Fruit fly (Drosophila melanogaster) whole organism, wandering third instar larva: Measurements from ENCODE around the gene Ugt37E1.
A peak's percentile ranks its signal among the peaks of the same experiment; 100 is the strongest.

ENCODE experiments used
- Abd-B ChIP-seq: fragments of >200 bp; optimal IDR thresholded peaks from 2 replicates; lab custom pipeline; 2017; ENCODE audit warnings: missing biosample characterization, missing genetic modification characterization
- CG32264 ChIP-seq: fragments of 200-800 bp; sonication (Bioruptor generic); optimal IDR thresholded peaks from 2 replicates; lab custom pipeline; 2016; ENCODE audit warnings: missing biosample characterization, missing genetic modification characterization
- CrebA ChIP-seq: fragments of 200-800 bp; sonication (Bioruptor generic); optimal IDR thresholded peaks from 2 replicates; lab custom pipeline; 2016; ENCODE audit warnings: missing biosample characterization, mild to moderate bottlenecking, missing genetic modification characterization, borderline replicate concordance
- Dfd ChIP-seq: fragments of >200 bp; optimal IDR thresholded peaks from 2 replicates; lab custom pipeline; 2017; ENCODE audit warnings: missing biosample characterization, missing genetic modification characterization
- Dif ChIP-seq: fragments of 200-275, 200-300 bp; sonication (Bioruptor generic); optimal IDR thresholded peaks from 2 replicates; lab custom pipeline; 2018; ENCODE audit warnings: missing biosample characterization, missing genetic modification characterization; ENCODE audit not compliant: partially characterized antibody
- GATAd ChIP-seq: sonication (Bioruptor generic); optimal IDR thresholded peaks from 2 replicates; lab custom pipeline; 2016; ENCODE audit warnings: missing biosample characterization, missing genetic modification characterization
- HLH106 ChIP-seq: fragments of 200-800 bp; optimal IDR thresholded peaks from 3 replicates; lab custom pipeline; 2019; ENCODE audit warnings: missing biosample characterization, mild to moderate bottlenecking, missing genetic modification characterization, moderate library complexity
- Hnf4 ChIP-seq: fragments of 200-800 bp; sonication (Bioruptor generic); optimal IDR thresholded peaks from 2 replicates; lab custom pipeline; 2016; ENCODE audit warnings: missing biosample characterization, mild to moderate bottlenecking, missing genetic modification characterization
- Hr83 ChIP-seq: fragments of 200-300 bp; sonication (Bioruptor generic); optimal IDR thresholded peaks from 2 replicates; lab custom pipeline; 2016; ENCODE audit warnings: missing biosample characterization, mild to moderate bottlenecking, missing genetic modification characterization, moderate library complexity; ENCODE audit not compliant: poor library complexity, severe bottlenecking
- Jra ChIP-seq: sonication (Bioruptor generic); optimal IDR thresholded peaks from 2 replicates; lab custom pipeline; 2016; ENCODE audit warnings: missing biosample characterization, missing genetic modification characterization
- Mio ChIP-seq: sonication (Bioruptor generic); optimal IDR thresholded peaks from 2 replicates; lab custom pipeline; 2016; ENCODE audit warnings: missing biosample characterization, missing genetic modification characterization
- Myc ChIP-seq: fragments of >200 bp; optimal IDR thresholded peaks from 2 replicates; lab custom pipeline; 2017
- N ChIP-seq: fragments of >200 bp; optimal IDR thresholded peaks from 2 replicates; lab custom pipeline; 2018; ENCODE audit warnings: missing biosample characterization, missing external identifiers, missing genetic modification characterization
- OdsH ChIP-seq: fragments of 200-800 bp; sonication (Bioruptor generic); optimal IDR thresholded peaks from 2 replicates; lab custom pipeline; 2016; ENCODE audit warnings: missing biosample characterization, mild to moderate bottlenecking, missing genetic modification characterization
- Rel ChIP-seq, 2 experiments: fragments of 200-800 bp; sonication (Bioruptor generic) in 1 of 2; optimal IDR thresholded peaks; 2 replicates in 1 of 2; 3 replicates in 1 of 2; lab custom pipeline; 2016 to 2019; ENCODE audit warnings: mild to moderate bottlenecking in 2 of 2, missing biosample characterization in 2 of 2, missing genetic modification characterization in 2 of 2, moderate library complexity in 1 of 2
- Vsx2 ChIP-seq: fragments of 200-300, 225-300 bp; sonication (Bioruptor generic); optimal IDR thresholded peaks from 2 replicates; lab custom pipeline; 2018; ENCODE audit warnings: missing biosample characterization, missing genetic modification characterization; ENCODE audit not compliant: partially characterized antibody
- br ChIP-seq: fragments of 200-800 bp; sonication (Bioruptor generic); optimal IDR thresholded peaks from 2 replicates; lab custom pipeline; 2016; ENCODE audit warnings: missing biosample characterization, missing genetic modification characterization
- brk ChIP-seq: fragments of 200-800 bp; sonication (Bioruptor generic); optimal IDR thresholded peaks from 2 replicates; lab custom pipeline; 2016; ENCODE audit warnings: missing biosample characterization, mild to moderate bottlenecking, missing genetic modification characterization
- dl ChIP-seq, 2 experiments: fragments of 175-275, 200-275 bp in 1 of 2; fragments of 200-275 bp in 1 of 2; sonication (Bioruptor generic); optimal IDR thresholded peaks; lab custom pipeline; 2018; ENCODE audit warnings: mild to moderate bottlenecking in 2 of 2, missing biosample characterization in 2 of 2, missing genetic modification characterization in 2 of 2, moderate library complexity in 2 of 2; ENCODE audit not compliant: partially characterized antibody in 2 of 2, insufficient read depth in 1 of 2
- dmrt93B ChIP-seq: fragments of 200-800 bp; sonication (Bioruptor generic); optimal IDR thresholded peaks from 2 replicates; lab custom pipeline; 2018; ENCODE audit warnings: missing biosample characterization, mild to moderate bottlenecking, missing genetic modification characterization
- dsf ChIP-seq: sonication (Bioruptor generic); optimal IDR thresholded peaks from 2 replicates; lab custom pipeline; 2016; ENCODE audit warnings: missing biosample characterization, missing genetic modification characterization, borderline replicate concordance
- ey ChIP-seq: fragments of 200-800 bp; sonication (Bioruptor generic); optimal IDR thresholded peaks from 2 replicates; lab custom pipeline; 2016; ENCODE audit warnings: missing biosample characterization, missing genetic modification characterization
- foxo ChIP-seq, 2 experiments: fragments of 200-800 bp; sonication (Bioruptor generic); optimal IDR thresholded peaks; 2 replicates in 1 of 2; 3 replicates in 1 of 2; lab custom pipeline; 2016 to 2017; ENCODE audit warnings: missing biosample characterization in 2 of 2, missing genetic modification characterization in 2 of 2
- fru ChIP-seq: fragments of 200-800 bp; sonication (Bioruptor generic); optimal IDR thresholded peaks from 3 replicates; lab custom pipeline; 2016; ENCODE audit warnings: missing biosample characterization, mild to moderate bottlenecking, missing genetic modification characterization
- jim ChIP-seq: fragments of 175-275, 200-325 bp; sonication (Bioruptor generic); optimal IDR thresholded peaks from 2 replicates; lab custom pipeline; 2016; ENCODE audit warnings: missing biosample characterization, mild to moderate bottlenecking, missing genetic modification characterization
- lola ChIP-seq: fragments of >200 bp; optimal IDR thresholded peaks from 2 replicates; lab custom pipeline; 2017; ENCODE audit warnings: missing biosample characterization, missing genetic modification characterization
- pan ChIP-seq: fragments of >200 bp; optimal IDR thresholded peaks from 2 replicates; lab custom pipeline; 2017
- psq ChIP-seq: fragments of 200-800 bp; sonication (Bioruptor generic); optimal IDR thresholded peaks from 3 replicates; lab custom pipeline; 2017; ENCODE audit warnings: missing biosample characterization, mild to moderate bottlenecking, missing genetic modification characterization, moderate library complexity
- rgr ChIP-seq: fragments of 200-800 bp; sonication (Bioruptor generic); optimal IDR thresholded peaks from 3 replicates; lab custom pipeline; 2016; ENCODE audit warnings: missing biosample characterization, mild to moderate bottlenecking, missing genetic modification characterization
- sage ChIP-seq: fragments of 200-800 bp; sonication (Bioruptor generic); optimal IDR thresholded peaks from 2 replicates; lab custom pipeline; 2016; ENCODE audit warnings: missing biosample characterization, mild to moderate bottlenecking, missing genetic modification characterization
- tai ChIP-seq: sonication (Bioruptor generic); optimal IDR thresholded peaks from 2 replicates; lab custom pipeline; 2016; ENCODE audit warnings: missing biosample characterization, missing genetic modification characterization
- usp ChIP-seq: fragments of >200 bp; optimal IDR thresholded peaks from 2 replicates; lab custom pipeline; 2017; ENCODE audit warnings: missing biosample characterization, missing genetic modification characterization
- woc ChIP-seq: sonication (Bioruptor generic); optimal IDR thresholded peaks from 2 replicates; lab custom pipeline; 2016; ENCODE audit warnings: missing biosample characterization, mild to moderate bottlenecking, missing genetic modification characterization

Gene Ugt37E1

DNA sequence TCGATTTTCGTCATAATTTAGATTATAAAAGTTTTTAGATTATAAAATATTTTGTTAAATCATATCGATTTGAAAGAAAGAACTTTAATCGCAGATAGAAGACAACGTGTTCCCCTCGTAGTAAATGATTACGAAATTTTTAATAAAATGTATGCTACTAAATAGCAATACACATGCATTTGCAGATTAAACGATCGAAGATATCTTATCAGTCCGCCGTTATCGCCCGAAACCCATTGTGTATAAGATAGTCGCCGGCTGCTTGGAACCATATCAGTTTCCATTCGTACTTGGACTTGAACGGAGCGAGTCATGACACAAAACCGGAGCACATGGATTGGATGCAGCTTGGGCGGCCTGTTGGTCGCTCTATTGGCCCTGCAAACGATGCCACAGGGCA lies 3.1 kb downstream of the Ugt37E1 start:
- TF ChIP-seq brk (GFP tag; lab: Kevin White, UChicago), result no peak
- TF ChIP-seq CrebA (GFP tag; lab: Kevin White, UChicago), result no peak
- TF ChIP-seq N (GFP tag; lab: Kevin White, UChicago), result no peak
- TF ChIP-seq ey (GFP tag; lab: Kevin White, UChicago), result no peak
- no peak for TF ChIP-seq Rel (GFP tag; optimal IDR thresholded peaks at IDR 0.05; lab: Kevin White, UChicago)
- no peak for TF ChIP-seq Rel (tag; optimal IDR thresholded peaks at IDR 0.05; lab: Kevin White, UChicago)
- no peak for TF ChIP-seq Abd-B (GFP tag; lab: Kevin White, UChicago)
- no peak for TF ChIP-seq tai (GFP tag; lab: Kevin White, UChicago)
- TF ChIP-seq sage (GFP tag; lab: Kevin White, UChicago), result no peak
- no peak for TF ChIP-seq CG32264 (GFP tag; lab: Kevin White, UChicago)
- TF ChIP-seq Dfd (GFP tag; lab: Kevin White, UChicago), result no peak
- TF ChIP-seq psq (GFP tag; lab: Kevin White, UChicago), result no peak
- TF ChIP-seq GATAd (GFP tag; lab: Kevin White, UChicago), result no peak
- no peak for TF ChIP-seq fru (GFP tag; lab: Kevin White, UChicago)
- no peak for TF ChIP-seq dl (GFP tag; optimal IDR thresholded peaks at IDR 0.05; lab: Kevin White, UChicago; ENCODE audit: insufficient read depth in 1 of 2, partially characterized antibody in 2 of 2)
- TF ChIP-seq Dif (GFP tag; lab: Kevin White, UChicago), result no peak
- TF ChIP-seq jim (GFP tag; lab: Kevin White, UChicago), result no peak
- TF ChIP-seq dmrt93B, result no peak
- TF ChIP-seq dsf (GFP tag; lab: Kevin White, UChicago), result no peak

DNA sequence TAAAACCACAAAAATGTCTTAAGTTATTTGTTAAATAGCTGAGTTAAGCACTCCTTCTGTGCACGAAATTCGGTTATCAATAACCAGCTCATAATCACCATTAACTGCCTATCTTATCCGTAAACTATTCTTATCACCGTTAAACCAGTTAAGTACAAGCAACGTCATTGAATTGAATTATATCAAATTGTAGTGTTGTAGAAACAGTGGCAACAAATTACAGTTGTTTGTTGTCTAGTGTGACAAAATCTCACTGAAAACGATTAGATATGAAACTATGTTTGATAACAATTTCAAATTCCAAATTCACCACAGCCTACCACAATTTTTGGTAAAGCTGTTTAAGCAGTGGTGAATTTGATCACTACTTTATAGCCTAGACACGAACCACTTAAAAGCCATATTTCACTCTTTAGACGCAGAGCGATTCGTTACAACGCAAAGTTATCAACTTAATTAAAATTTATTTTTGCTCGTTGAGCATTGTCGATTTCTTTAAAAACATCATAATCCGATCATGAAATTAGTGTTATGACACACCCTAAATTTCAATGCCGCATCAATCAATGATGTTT lies 5.3 kb downstream of the Ugt37E1 start:
- TF ChIP-seq Myc (lab: Kevin White, UChicago), result peak; percentile 62
- no peak for TF ChIP-seq OdsH (GFP tag; lab: Kevin White, UChicago)
- TF ChIP-seq, all 38 proteins: peak for 1

- TF ChIP-seq usp (GFP tag; lab: Kevin White, UChicago), result no peak
- TF ChIP-seq Vsx2 (GFP tag; lab: Kevin White, UChicago), result no peak
- no peak for TF ChIP-seq lola (GFP tag; lab: Kevin White, UChicago)
- TF ChIP-seq woc (GFP tag; lab: Kevin White, UChicago), result no peak
- TF ChIP-seq pan (lab: Kevin White, UChicago), result no peak
- TF ChIP-seq CG32264 (GFP tag; lab: Kevin White, UChicago), result no peak
- TF ChIP-seq GATAd (GFP tag; lab: Kevin White, UChicago), result no peak
- TF ChIP-seq foxo (GFP tag; optimal IDR thresholded peaks at IDR 0.05; lab: Kevin White, UChicago), result no peak
- no peak for TF ChIP-seq ey (GFP tag; lab: Kevin White, UChicago)
- TF ChIP-seq HLH106, result no peak
Observed at dm6 chr2L:16803638-16804037, 7.2 kb downstream of the Ugt37E1 start.

DNA sequence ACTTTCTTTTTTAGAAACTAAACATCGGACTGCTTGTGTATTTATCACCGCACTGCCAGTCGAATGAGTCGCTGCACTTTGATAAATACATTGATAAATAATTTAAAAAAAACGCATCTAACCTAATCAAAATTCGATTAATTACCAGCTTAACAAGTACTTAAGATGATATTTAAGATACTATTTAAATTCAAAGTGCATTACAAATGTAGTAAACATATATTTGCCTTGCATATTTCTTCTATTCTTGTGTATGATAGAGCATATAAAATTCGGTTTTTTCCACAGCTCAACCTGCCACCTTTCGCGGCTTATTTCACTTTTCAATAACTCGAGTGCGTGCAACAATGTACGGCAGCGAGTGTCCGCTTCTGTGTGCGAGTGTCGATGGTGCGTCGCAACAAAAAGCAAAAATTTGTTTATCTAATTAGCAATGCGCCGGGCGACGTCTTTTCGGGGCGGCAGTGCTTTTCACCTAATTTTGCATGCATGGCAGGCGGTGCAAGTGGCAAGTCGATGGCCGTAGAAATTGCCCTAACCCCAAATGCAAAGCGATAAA lies 8.1 kb downstream of the Ugt37E1 start, which contains the start of gene CG13272:
TSS of gene CG13272 (plus strand) at position 509 of the 559 bp plus-strand sequence.
- no peak for TF ChIP-seq Dfd (GFP tag; lab: Kevin White, UChicago)
- no peak for TF ChIP-seq br
- no peak for TF ChIP-seq rgr (GFP tag; lab: Kevin White, UChicago)
- no peak for TF ChIP-seq Myc (lab: Kevin White, UChicago)
- TF ChIP-seq Jra (GFP tag; lab: Kevin White, UChicago), result no peak
- TF ChIP-seq HLH106, result no peak
- TF ChIP-seq ey (GFP tag; lab: Kevin White, UChicago), result no peak
- no peak for TF ChIP-seq Vsx2 (GFP tag; lab: Kevin White, UChicago)
- no peak for TF ChIP-seq foxo (GFP tag; optimal IDR thresholded peaks at IDR 0.05; lab: Kevin White, UChicago)
- TF ChIP-seq Mio, result no peak
- no peak for TF ChIP-seq Hr83 (GFP tag; lab: Kevin White, UChicago)
- TF ChIP-seq Rel (GFP tag; optimal IDR thresholded peaks at IDR 0.05; lab: Kevin White, UChicago), result no peak
- TF ChIP-seq Rel (tag; optimal IDR thresholded peaks at IDR 0.05; lab: Kevin White, UChicago), result no peak
- TF ChIP-seq Hnf4 (GFP tag; lab: Kevin White, UChicago), result no peak
- TF ChIP-seq, all 38 proteins: peak for 0
